Worm (Caenorhabditis elegans): ENCODE measurements around the gene Y94H6A.7.

- TF ChIP-seq tbx-9 (tag; optimal IDR thresholded peaks at IDR 0.05; ENCODE audit: borderline replicate concordance): no peak
- TF ChIP-seq ztf-25 (GFP tag; IDR thresholded peaks at IDR 0.05): no peak
- no peak for TF ChIP-seq snpc-4 (GFP tag; optimal IDR thresholded peaks at IDR 0.05)
- no peak for TF ChIP-seq snpc-4 (tag; optimal IDR thresholded peaks at IDR 0.05)
- no peak for TF ChIP-seq lsl-1 (GFP tag; optimal IDR thresholded peaks at IDR 0.05)
These were observed 38.7 kb downstream of the Y94H6A.7 start for ce11 chrIV:2677687-2678086.
